Worm (Caenorhabditis elegans) whole organism, early embryonic: Measurements from ENCODE around the gene C06G4.6.
"Not testable (repeated sequence)": the region's sequence is repeated elsewhere in the genome, so short reads cannot be mapped to it uniquely, and the experiment has no call there.

ENCODE experiments used
- B0310.2 ChIP-seq: sonication (generic microtip); optimal IDR thresholded peaks from 2 replicates; lab custom pipeline; 2016; ENCODE audit warnings: mild to moderate bottlenecking, missing genetic modification characterization, missing compliant biosample characterization
- F13C5.2 ChIP-seq: sonication (generic microtip); optimal IDR thresholded peaks from 2 replicates; lab custom pipeline; 2017; ENCODE audit warnings: mild to moderate bottlenecking, missing genetic modification characterization, inconsistent platforms, missing compliant biosample characterization
- ama-1 ChIP-seq: fragments of 150-350 bp; optimal IDR thresholded peaks from 2 replicates; lab custom pipeline; 2014
- ceh-36 ChIP-seq: sonication (generic microtip); optimal IDR thresholded peaks from 2 replicates; lab custom pipeline; 2016; ENCODE audit warnings: missing genetic modification characterization, inconsistent platforms, missing compliant biosample characterization
- ets-7 ChIP-seq: sonication (generic microtip); optimal IDR thresholded peaks from 2 replicates; lab custom pipeline; 2016; ENCODE audit warnings: missing genotype, missing genetic modification characterization, missing compliant biosample characterization
- flt-1 ChIP-seq: fragments of 200-800 bp; sonication (Bioruptor generic); IDR thresholded peaks from 2 replicates; pipeline ENCODE4 v1.3.6; 2022; ENCODE audit warnings: missing genetic modification characterization, missing compliant biosample characterization
- hmbx-1 ChIP-seq: sonication (generic microtip); optimal IDR thresholded peaks from 2 replicates; lab custom pipeline; 2016; ENCODE audit warnings: mild to moderate bottlenecking, missing genetic modification characterization, missing compliant biosample characterization
- hmg-4 ChIP-seq: fragments of 200-800 bp; sonication (Bioruptor generic); optimal IDR thresholded peaks from 2 replicates; lab custom pipeline; 2018; ENCODE audit warnings: mild to moderate bottlenecking, missing genetic modification characterization, missing compliant biosample characterization
- hnd-1 ChIP-seq: sonication (generic microtip); optimal IDR thresholded peaks from 2 replicates; lab custom pipeline; 2016; ENCODE audit warnings: missing genetic modification characterization, missing compliant biosample characterization
- pes-1 ChIP-seq: fragments of 200-800 bp; sonication (Bioruptor generic); IDR thresholded peaks from 2 replicates; pipeline ENCODE4 v1.3.6; 2022; ENCODE audit warnings: missing genetic modification reagents, missing genetic modification characterization, missing compliant biosample characterization
- sea-1 ChIP-seq: fragments of 200-800 bp; sonication (Bioruptor generic); conservative IDR thresholded peaks from 2 replicates; pipeline ENCODE4 v1.3.6; 2022; ENCODE audit warnings: missing genetic modification characterization, missing compliant biosample characterization
- tbx-11 ChIP-seq: fragments of 200-800 bp; sonication (Bioruptor generic); IDR thresholded peaks from 2 replicates; pipeline ENCODE4 v1.3.6; 2022; ENCODE audit warnings: missing genetic modification characterization, missing compliant biosample characterization

ce11 chrIII:7958922-7959609 lies 45.1 kb upstream of the C06G4.6 start, which contains the start of gene F54H12.10:
- TF ChIP-seq sea-1; ama-1; flt-1 (GFP tag; lab: Robert Waterston, UW); hmbx-1 (tag; lab: Kevin White, UChicago); pes-1; hnd-1; ets-7 (tag; lab: Kevin White, UChicago); ceh-36; hmg-4 (GFP tag; lab: Kevin White, UChicago); tbx-11 (GFP tag; lab: Robert Waterston, UW); B0310.2; F13C5.2 (tag; lab: Kevin White, UChicago): not testable (repeated sequence)
